Worm (Caenorhabditis elegans): ENCODE measurements around the gene F31A3.3.
"Not testable (repeated sequence)": the region's sequence is repeated elsewhere in the genome, so short reads cannot be mapped to it uniquely, and the experiment has no call there.

The F31A3.3 gene

DNA sequence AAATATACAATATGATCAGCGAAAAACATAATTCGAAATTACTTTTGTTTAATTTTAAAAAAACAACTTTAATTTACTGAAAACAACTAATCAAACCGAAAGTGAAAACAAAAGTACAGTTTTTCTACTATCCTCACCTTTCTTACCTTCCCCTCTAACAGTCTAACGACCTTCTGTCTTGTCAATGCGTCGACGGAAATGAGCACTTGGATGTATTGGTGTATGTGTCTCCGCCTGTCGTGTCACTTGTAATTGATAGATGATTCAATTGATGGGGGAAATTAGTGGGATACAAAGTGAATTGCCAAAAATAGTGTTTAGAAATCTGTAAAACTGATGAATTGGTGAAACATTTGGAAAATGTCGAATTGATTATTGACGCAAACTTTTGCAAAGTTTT, 29.5 kb upstream of the F31A3.3 start, which contains the start of gene F31A3.5:
F31A3.5 (minus strand) TSS at position 200 of the 400 bp plus-strand sequence.
- TF ChIP-seq cey-2 (tag; optimal IDR thresholded peaks at IDR 0.05; ENCODE audit: borderline replicate concordance, insufficient read depth) (no peak), ceh-28 (tag; optimal IDR thresholded peaks at IDR 0.05) (no peak), nhr-28 (tag; optimal IDR thresholded peaks at IDR 0.05) (no peak), zip-2 (tag; optimal IDR thresholded peaks at IDR 0.05) (no peak), snpc-1.2 (GFP tag; IDR thresholded peaks at IDR 0.05) (no peak)

ce11 chrX:17562195-17562594, 28.3 kb upstream of the F31A3.3 start:
- TF ChIP-seq hmg-1.1 (GFP tag; IDR thresholded peaks at IDR 0.05) (peak; percentile 32; the same call in 1 of the 2 replicates), ama-1 (optimal IDR thresholded peaks at IDR 0.05) (no peak), aha-1 (tag) (peak; percentile 16)

ce11 chrX:17553772-17554171, 19.9 kb upstream of the F31A3.3 start:
- no peak for TF ChIP-seq php-3 (GFP tag; IDR thresholded peaks at IDR 0.05)
- peak; percentile 11; the same call in 1 of the 2 replicates for TF ChIP-seq set-16 (GFP tag; IDR thresholded peaks at IDR 0.05)
- TF ChIP-seq skn-1 (tag; optimal IDR thresholded peaks at IDR 0.05): no peak
- TF ChIP-seq ztf-11 (tag; optimal IDR thresholded peaks at IDR 0.05): no peak
- TF ChIP-seq aha-1 (tag): peak; percentile 88
- peak in 1 of 2 experiments; percentile 39 for TF ChIP-seq unc-62 (GFP tag; optimal IDR thresholded peaks at IDR 0.05 in 1 of 2)
- no peak for TF ChIP-seq unc-62 (tag; optimal IDR thresholded peaks at IDR 0.05)
- no peak for TF ChIP-seq saeg-2 (GFP tag; IDR thresholded peaks at IDR 0.05)
- TF ChIP-seq vab-7 (GFP tag; IDR thresholded peaks at IDR 0.05): no peak
- no peak for TF ChIP-seq ceh-44 (GFP tag; IDR thresholded peaks at IDR 0.05)
- TF ChIP-seq ctbp-1 (GFP tag; IDR thresholded peaks at IDR 0.05): no peak

DNA sequence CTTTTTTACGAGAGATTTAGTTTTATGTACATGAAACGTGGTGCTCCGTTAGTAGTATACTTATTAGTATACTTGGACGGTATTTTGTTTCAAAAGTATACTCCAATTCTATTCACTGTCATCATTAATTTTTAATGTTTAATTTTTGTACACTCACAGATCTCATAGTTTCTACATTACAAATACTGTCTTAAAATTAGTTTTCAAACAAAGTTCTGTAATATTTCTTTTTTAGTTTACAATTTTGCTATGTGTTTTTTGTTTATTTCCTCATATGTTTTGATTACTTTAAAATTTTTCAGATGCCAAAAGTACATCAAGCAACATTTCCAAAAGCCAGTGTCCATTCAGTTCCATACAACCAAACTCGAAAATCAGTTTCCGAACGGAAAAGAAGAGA, 16.9 kb upstream of the F31A3.3 start, which contains the start of gene hlh-28:
hlh-28 (plus strand) TSS at position 301 of the 400 bp plus-strand sequence.
- TF ChIP-seq nhr-76 (tag; optimal IDR thresholded peaks at IDR 0.05); nhr-102 (tag; optimal IDR thresholded peaks at IDR 0.05); ama-1 (optimal IDR thresholded peaks at IDR 0.05): not testable (repeated sequence)

- TF ChIP-seq zfp-2 (tag; optimal IDR thresholded peaks at IDR 0.05); F37D6.2 (tag; optimal IDR thresholded peaks at IDR 0.05); duxl-1 (tag; optimal IDR thresholded peaks at IDR 0.05; ENCODE audit: poor library complexity): not testable (repeated sequence)
Observed at ce11 chrX:17548539-17548938, 14.7 kb upstream of the F31A3.3 start, which contains the start of gene hlh-29. TSS of gene hlh-29 (minus strand) at chrX:17548639.

DNA sequence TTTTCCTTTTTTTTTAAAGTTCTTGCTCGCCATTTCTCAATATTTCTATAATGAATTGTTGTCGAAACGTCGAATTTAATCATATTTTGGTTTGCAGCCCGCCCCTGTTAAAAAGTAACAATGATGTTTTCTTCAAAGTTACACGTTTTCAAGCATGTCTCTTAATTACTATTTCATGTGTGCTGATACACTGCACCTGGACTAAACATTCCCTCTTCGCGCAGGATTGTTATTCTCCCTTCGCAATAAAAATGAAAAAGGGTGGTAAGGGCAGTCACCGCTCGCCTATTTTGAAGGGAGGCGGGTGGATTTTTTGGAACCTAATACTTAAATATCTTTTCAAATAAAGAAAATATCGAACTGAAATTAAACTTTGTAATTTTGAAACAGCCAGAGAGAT, 11.6 kb upstream of the F31A3.3 start:
- TF ChIP-seq egl-43 (GFP tag; IDR thresholded peaks at IDR 0.05) (peak; percentile 70; the same call in 1 of the 2 replicates), cey-2 (tag; optimal IDR thresholded peaks at IDR 0.05; ENCODE audit: borderline replicate concordance, insufficient read depth) (no peak), duxl-1 (tag; optimal IDR thresholded peaks at IDR 0.05; ENCODE audit: poor library complexity) (peak; percentile 77), T20F7.1 (GFP tag; optimal IDR thresholded peaks at IDR 0.05) (peak; percentile 40), unc-39 (tag; optimal IDR thresholded peaks at IDR 0.05) (no peak), nhr-42 (GFP tag; IDR thresholded peaks at IDR 0.05) (peak; percentile 79), dmd-6 (GFP tag; IDR thresholded peaks at IDR 0.05) (peak; percentile 66), ZK546.5 (tag; optimal IDR thresholded peaks at IDR 0.05) (no peak), pha-4 (GFP tag; IDR thresholded peaks at IDR 0.05) (no peak), pha-4 (tag; optimal IDR thresholded peaks at IDR 0.05) (no peak), dmd-8 (GFP tag; IDR thresholded peaks at IDR 0.05) (no peak), gei-8 (GFP tag; optimal IDR thresholded peaks at IDR 0.05) (no peak), ZK337.2 (GFP tag; IDR thresholded peaks at IDR 0.05) (no peak), mdl-1 (tag; optimal IDR thresholded peaks at IDR 0.05) (peak in 1 of 2 experiments; percentile 21), aly-2 (tag; optimal IDR thresholded peaks at IDR 0.05) (no peak), ceh-44 (GFP tag; IDR thresholded peaks at IDR 0.05) (no peak), lin-15B (tag; optimal IDR thresholded peaks at IDR 0.05) (no peak), unc-62 (GFP tag; optimal IDR thresholded peaks at IDR 0.05 in 1 of 2) (no peak), unc-62 (tag; optimal IDR thresholded peaks at IDR 0.05) (no peak), nhr-102 (tag; optimal IDR thresholded peaks at IDR 0.05) (peak; percentile 79), ces-1 (GFP tag; optimal IDR thresholded peaks at IDR 0.05) (no peak), rbr-2 (tag; optimal IDR thresholded peaks at IDR 0.05) (peak; percentile 66), nhr-6 (tag; optimal IDR thresholded peaks at IDR 0.05) (no peak), F10B5.3 (tag; optimal IDR thresholded peaks at IDR 0.05) (peak; percentile 76), ceh-32 (tag; optimal IDR thresholded peaks at IDR 0.05; ENCODE audit: poor library complexity) (no peak)
